ENCODE assay signal across 4 worm cellular contexts in the genomic region with DNA sequence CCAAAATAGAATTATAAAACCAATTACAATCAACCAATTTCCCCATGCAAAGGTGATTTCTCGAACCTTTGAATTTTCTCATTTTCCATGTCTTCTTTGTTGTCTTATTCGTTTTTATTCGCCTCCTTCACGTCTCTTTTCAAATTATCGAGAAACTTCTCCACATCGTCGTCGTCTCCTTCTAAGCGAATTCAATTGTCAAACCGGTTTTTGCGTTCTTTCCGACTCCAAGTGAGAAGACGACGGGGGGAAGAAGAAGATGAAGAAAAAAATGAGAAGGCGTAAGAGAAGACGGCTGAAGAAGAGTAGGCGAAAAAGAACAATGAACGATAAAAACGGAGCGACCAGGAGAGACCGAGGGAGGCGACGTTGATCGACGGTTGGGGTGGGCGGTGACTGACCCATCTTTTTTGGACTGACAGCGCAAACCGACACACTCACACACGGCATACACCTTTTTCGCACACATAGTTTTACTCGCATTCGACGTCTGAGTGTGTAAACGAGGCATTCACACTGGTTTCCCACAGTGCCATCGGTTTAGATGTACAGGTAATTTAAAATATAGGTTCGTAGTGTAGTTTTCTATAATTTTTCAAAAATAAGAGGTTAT.
TF ChIP-seq lines count a peak whose summit lies in the region.

No protein-coding gene starts in this region.

TF ChIP-seq in whole organism, L2 larva, 48 proteins besides CTCF, POLR2A, EP300 and RAD21 (continues in another document):
- TF ChIP-seq sma-3 (GFP tag; optimal IDR thresholded peaks at IDR 0.05; lab: Kevin White, UChicago), result peak; percentile 86
- peak; percentile 59 for TF ChIP-seq nhr-21 (tag; optimal IDR thresholded peaks at IDR 0.05; lab: Kevin White, UChicago)
- TF ChIP-seq lsy-2 (tag; optimal IDR thresholded peaks at IDR 0.05; lab: Kevin White, UChicago), result peak in 1 of 2 experiments; percentile 38
- TF ChIP-seq ztf-4 (tag; optimal IDR thresholded peaks at IDR 0.05; lab: Kevin White, UChicago), result peak; percentile 10
- TF ChIP-seq elt-1 (tag; optimal IDR thresholded peaks at IDR 0.05; lab: Kevin White, UChicago), result no peak
- TF ChIP-seq dmd-4 (tag; optimal IDR thresholded peaks at IDR 0.05; lab: Kevin White, UChicago), result no peak
- TF ChIP-seq nhr-23 (tag; optimal IDR thresholded peaks at IDR 0.05; lab: Kevin White, UChicago), result no peak
- no peak for TF ChIP-seq nhr-237 (tag; optimal IDR thresholded peaks at IDR 0.05; lab: Kevin White, UChicago)
- no peak for TF ChIP-seq ceh-82 (tag; optimal IDR thresholded peaks at IDR 0.05; lab: Kevin White, UChicago)
- peak; percentile 83 for TF ChIP-seq egl-27 (tag; optimal IDR thresholded peaks at IDR 0.05; lab: Kevin White, UChicago)
- peak; percentile 50 for TF ChIP-seq sma-9 (GFP tag; optimal IDR thresholded peaks at IDR 0.05; lab: Kevin White, UChicago)
- no peak for TF ChIP-seq sma-9 (tag; optimal IDR thresholded peaks at IDR 0.05; lab: Kevin White, UChicago)
- peak; percentile 33 for TF ChIP-seq blmp-1 (tag; optimal IDR thresholded peaks at IDR 0.05; lab: Kevin White, UChicago; ENCODE audit: insufficient read depth)
- no peak for TF ChIP-seq elt-3 (tag; optimal IDR thresholded peaks at IDR 0.05; lab: Kevin White, UChicago)
- TF ChIP-seq unc-62 (GFP tag; optimal IDR thresholded peaks at IDR 0.05; lab: Kevin White, UChicago), result no peak
- no peak for TF ChIP-seq mab-5 (tag; optimal IDR thresholded peaks at IDR 0.05; lab: Kevin White, UChicago)
- TF ChIP-seq fos-1 (tag; optimal IDR thresholded peaks at IDR 0.05; lab: Kevin White, UChicago), result peak; percentile 27
- TF ChIP-seq lin-39 (tag; optimal IDR thresholded peaks at IDR 0.05; lab: Kevin White, UChicago), result no peak
- peak; percentile 53 for TF ChIP-seq nhr-129 (tag; optimal IDR thresholded peaks at IDR 0.05; lab: Kevin White, UChicago)
- peak; percentile 52 for TF ChIP-seq ceh-16 (tag; optimal IDR thresholded peaks at IDR 0.05; lab: Kevin White, UChicago)
- TF ChIP-seq sem-4 (tag; optimal IDR thresholded peaks at IDR 0.05; lab: Kevin White, UChicago), result peak; percentile 88

TF ChIP-seq in whole organism, L4 larva, 104 proteins besides CTCF, POLR2A, EP300 and RAD21 (continues in another document):
- TF ChIP-seq madf-9 (GFP tag; conservative IDR thresholded peaks at IDR 0.05; lab: Robert Waterston, UW) (no peak), unc-62 (GFP tag; optimal IDR thresholded peaks at IDR 0.05 in 1 of 2; lab: Kevin White, UChicago) (peak in 1 of 2 experiments; percentile 95), unc-62 (tag; optimal IDR thresholded peaks at IDR 0.05; lab: Kevin White, UChicago) (no peak), aha-1 (tag; lab: Kevin White, UChicago) (peak; percentile 90), pqm-1 (tag; optimal IDR thresholded peaks at IDR 0.05; lab: Kevin White, UChicago) (no peak), mes-2 (tag; optimal IDR thresholded peaks at IDR 0.05; lab: Kevin White, UChicago; ENCODE audit: poor library complexity, severe bottlenecking) (no peak), snpc-1.2 (GFP tag; IDR thresholded peaks at IDR 0.05; lab: Robert Waterston, UW) (no peak), ztf-11 (tag; optimal IDR thresholded peaks at IDR 0.05; lab: Kevin White, UChicago) (no peak), lin-15B (tag; optimal IDR thresholded peaks at IDR 0.05; lab: Kevin White, UChicago) (no peak), hlh-30 (tag; optimal IDR thresholded peaks at IDR 0.05; lab: Kevin White, UChicago; ENCODE audit: insufficient read depth) (peak; percentile 35), zag-1 (tag; optimal IDR thresholded peaks at IDR 0.05; lab: Kevin White, UChicago) (no peak), nhr-77 (tag; optimal IDR thresholded peaks at IDR 0.05; lab: Kevin White, UChicago) (no peak), fos-1 (tag; optimal IDR thresholded peaks at IDR 0.05; lab: Kevin White, UChicago) (no peak), ceh-44 (GFP tag; IDR thresholded peaks at IDR 0.05; lab: Robert Waterston, UW) (no peak), nhr-6 (tag; optimal IDR thresholded peaks at IDR 0.05; lab: Kevin White, UChicago) (no peak), duxl-1 (tag; optimal IDR thresholded peaks at IDR 0.05; lab: Kevin White, UChicago; ENCODE audit: poor library complexity) (no peak), mdt-29 (GFP tag; IDR thresholded peaks at IDR 0.05; lab: Robert Waterston, UW) (peak; percentile 62; the same call in 1 of the 2 replicates), mxl-3 (GFP tag; optimal IDR thresholded peaks at IDR 0.05; lab: Kevin White, UChicago) (peak; percentile 57), tag-97 (GFP tag; IDR thresholded peaks at IDR 0.05; lab: Robert Waterston, UW) (no peak), F49E8.2 (tag; optimal IDR thresholded peaks at IDR 0.05; lab: Kevin White, UChicago; ENCODE audit: borderline replicate concordance) (no peak), spr-1 (tag; optimal IDR thresholded peaks at IDR 0.05; lab: Kevin White, UChicago) (no peak), zip-11 (GFP tag; IDR thresholded peaks at IDR 0.05; lab: Robert Waterston, UW) (no peak)

TF ChIP-seq in whole organism, late embryonic, 69 proteins besides CTCF, POLR2A, EP300 and RAD21:
- TF ChIP-seq F13H6.1 (tag; optimal IDR thresholded peaks at IDR 0.05; lab: Kevin White, UChicago) (peak; percentile 11), fkh-10 (GFP tag; optimal IDR thresholded peaks at IDR 0.05; lab: Kevin White, UChicago) (no peak), ceh-18 (tag; optimal IDR thresholded peaks at IDR 0.05; lab: Kevin White, UChicago) (peak; percentile 10), tbx-2 (tag; optimal IDR thresholded peaks at IDR 0.05; lab: Kevin White, UChicago) (peak; percentile 28), fax-1 (tag; optimal IDR thresholded peaks at IDR 0.05; lab: Kevin White, UChicago) (no peak)

TF ChIP-seq in whole organism, mixed stage, embryonic, 35 proteins besides CTCF, POLR2A, EP300 and RAD21:
- TF ChIP-seq lin-13 (tag; optimal IDR thresholded peaks at IDR 0.05; lab: Kevin White, UChicago) (no peak), unc-120 (tag; optimal IDR thresholded peaks at IDR 0.05; lab: Kevin White, UChicago; ENCODE audit: poor library complexity, severe bottlenecking) (no peak), ces-1 (GFP tag; optimal IDR thresholded peaks at IDR 0.05; lab: Kevin White, UChicago) (peak; percentile 52), nhr-237 (tag; optimal IDR thresholded peaks at IDR 0.05; lab: Kevin White, UChicago) (peak; percentile 31), tbx-8 (GFP tag; optimal IDR thresholded peaks at IDR 0.05; lab: Kevin White, UChicago) (no peak), lsy-2 (tag; optimal IDR thresholded peaks at IDR 0.05; lab: Kevin White, UChicago) (no peak), nhr-28 (tag; optimal IDR thresholded peaks at IDR 0.05; lab: Kevin White, UChicago) (no peak), hlh-1 (tag; optimal IDR thresholded peaks at IDR 0.05; lab: Kevin White, UChicago) (no peak), mab-5 (tag; optimal IDR thresholded peaks at IDR 0.05; lab: Kevin White, UChicago) (no peak), ceh-39 (tag; optimal IDR thresholded peaks at IDR 0.05; lab: Kevin White, UChicago) (no peak), unc-39 (tag; optimal IDR thresholded peaks at IDR 0.05; lab: Kevin White, UChicago) (no peak), mep-1 (tag; optimal IDR thresholded peaks at IDR 0.05; lab: Kevin White, UChicago) (no peak), pha-4 (tag; optimal IDR thresholded peaks at IDR 0.05; lab: Kevin White, UChicago) (no peak), ceh-83 (GFP tag; optimal IDR thresholded peaks at IDR 0.05; lab: Kevin White, UChicago) (no peak), mls-2 (tag; optimal IDR thresholded peaks at IDR 0.05; lab: Kevin White, UChicago) (no peak), lin-32 (GFP tag; optimal IDR thresholded peaks at IDR 0.05; lab: Kevin White, UChicago) (no peak), bed-3 (GFP tag; optimal IDR thresholded peaks at IDR 0.05; lab: Kevin White, UChicago) (no peak), zip-8 (tag; optimal IDR thresholded peaks at IDR 0.05; lab: Kevin White, UChicago) (no peak), flh-1 (GFP tag; optimal IDR thresholded peaks at IDR 0.05; lab: Kevin White, UChicago) (no peak), unc-62 (GFP tag; optimal IDR thresholded peaks at IDR 0.05; lab: Kevin White, UChicago) (no peak), elt-3 (tag; optimal IDR thresholded peaks at IDR 0.05; lab: Kevin White, UChicago) (peak; percentile 51), snpc-4 (tag; optimal IDR thresholded peaks at IDR 0.05; lab: Kevin White, UChicago) (no peak), elt-1 (tag; optimal IDR thresholded peaks at IDR 0.05; lab: Kevin White, UChicago; ENCODE audit: borderline replicate concordance, insufficient read depth) (no peak), drap-1 (GFP tag; optimal IDR thresholded peaks at IDR 0.05; lab: Kevin White, UChicago) (no peak)
